Fruit fly (Drosophila melanogaster): ENCODE measurements around the gene aux.

dm6 chr3R:4214601-4215000 is 3.0 kb downstream of the aux start:
- TF ChIP-seq Hr78 (GFP tag; optimal IDR thresholded peaks at IDR 0.05) (no peak), OdsH (GFP tag; optimal IDR thresholded peaks at IDR 0.05) (no peak)
